Worm (Caenorhabditis elegans) whole organism, dauer: ENCODE results near the gene gcy-37.

Experiments used
- unc-62 ChIP-seq: sonication (generic microtip); optimal IDR thresholded peaks from 2 replicates; lab custom pipeline; 2017; ENCODE audit warnings: missing biosample characterization, missing genetic modification reagents, missing genetic modification characterization

The gcy-37 gene

DNA sequence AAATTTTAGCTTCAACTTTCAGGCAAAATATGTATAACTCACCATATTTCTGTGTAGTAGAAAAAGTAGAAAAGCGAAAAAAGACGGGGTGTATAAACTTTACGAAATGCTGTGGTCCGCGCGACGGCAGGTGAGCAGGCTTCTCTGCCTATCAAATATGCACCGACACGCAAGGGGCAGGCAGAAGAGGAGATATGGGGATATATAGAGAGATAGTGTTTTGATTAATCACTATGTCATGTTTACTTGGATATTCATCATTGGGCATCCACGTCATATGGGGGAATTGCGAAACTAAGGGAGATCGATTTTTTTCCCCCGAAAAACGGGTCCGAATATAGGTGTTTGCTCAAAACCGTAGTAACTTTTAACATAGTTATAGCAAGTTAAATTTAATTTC, at the start of gene gcy-37:
Gene gcy-37 (minus strand): TSS at position 101 of the 400 bp plus-strand sequence.
- TF ChIP-seq unc-62 (GFP tag; lab: Kevin White, UChicago) = no peak

DNA sequence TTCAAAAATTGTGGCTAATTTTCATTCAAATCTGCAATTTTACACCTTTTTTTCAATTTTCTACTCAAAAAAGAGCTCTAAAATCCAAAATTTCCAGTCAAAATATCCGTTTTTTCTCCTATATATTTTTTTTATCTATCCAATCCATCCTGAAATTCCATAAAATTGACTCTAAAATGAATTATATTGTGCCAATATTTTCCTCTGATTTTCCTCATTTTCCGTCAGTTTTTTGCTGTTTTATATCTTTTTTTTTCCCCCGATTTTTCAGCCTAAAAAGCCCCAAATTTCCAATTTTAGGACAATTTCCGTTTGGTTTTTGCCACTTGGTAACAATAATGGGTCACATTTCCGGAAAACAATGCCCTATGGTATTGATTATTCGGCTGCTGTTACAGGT, 39.8 kb upstream of the gcy-37 start, which contains the start of gene Y71G10AR.4:
Gene Y71G10AR.4 (plus strand): TSS at position 301 of the 400 bp plus-strand sequence.
- TF ChIP-seq unc-62 (GFP tag; lab: Kevin White, UChicago) = no peak

DNA sequence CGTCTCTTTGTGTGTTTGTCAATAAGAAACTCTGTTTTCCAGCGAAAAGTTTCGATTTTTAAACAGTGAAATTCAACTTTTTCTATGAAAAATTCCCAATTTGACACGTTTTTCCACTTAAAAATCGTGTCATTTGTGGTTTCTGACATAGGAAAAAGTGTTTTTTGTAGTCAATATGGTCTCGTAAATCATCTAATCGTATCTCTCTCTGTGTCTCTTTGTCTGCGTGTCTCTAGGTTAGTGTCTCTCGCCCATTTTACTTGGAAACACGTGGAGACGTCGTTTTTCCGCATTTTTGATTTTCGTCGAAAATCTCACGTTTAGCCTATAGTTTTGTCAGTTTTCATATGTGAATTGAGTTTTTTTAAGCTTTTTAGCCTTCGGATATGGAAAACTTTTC, 36.6 kb upstream of the gcy-37 start:
- TF ChIP-seq unc-62 (GFP tag; lab: Kevin White, UChicago) = no peak

DNA sequence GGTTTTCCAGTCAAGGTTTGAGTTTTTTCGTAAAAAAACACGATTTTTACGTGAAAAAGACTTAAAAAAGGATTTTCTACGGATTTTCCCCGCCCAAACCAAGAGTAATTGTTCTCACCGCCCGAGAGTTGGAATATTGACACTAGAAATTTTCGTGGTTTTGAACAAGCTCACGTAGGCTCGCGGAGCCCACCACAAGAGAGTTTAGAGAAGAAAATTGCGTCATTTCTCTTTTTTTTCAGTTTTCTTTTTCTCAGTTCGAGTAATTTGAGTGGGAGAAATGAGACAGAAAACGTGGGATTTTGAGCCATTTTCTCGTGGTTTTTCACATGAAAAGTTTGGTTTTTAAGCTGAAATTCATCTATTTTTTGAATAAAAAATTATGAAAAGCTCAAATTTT, 34.6 kb upstream of the gcy-37 start:
- TF ChIP-seq unc-62 (GFP tag; lab: Kevin White, UChicago) = no peak

DNA sequence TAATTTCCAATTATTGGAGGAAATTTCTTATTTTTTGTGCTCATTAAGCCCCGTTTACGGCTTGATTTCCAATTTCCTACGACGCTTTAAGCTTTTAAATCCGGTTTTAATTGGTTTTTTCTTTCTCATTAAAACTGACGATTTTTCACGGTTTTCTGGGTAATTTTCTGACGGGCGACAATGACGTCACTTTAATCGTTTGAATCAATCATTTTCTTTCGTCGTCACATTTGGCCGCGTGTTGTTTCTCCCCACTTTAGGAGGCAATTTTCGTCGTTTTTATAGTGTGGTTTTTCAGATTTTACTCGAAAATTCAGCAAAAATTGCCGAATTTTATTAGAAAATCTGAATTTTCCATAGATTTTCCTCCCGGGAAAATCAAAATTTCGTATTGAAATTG, 34.1 kb upstream of the gcy-37 start:
- no peak for TF ChIP-seq unc-62 (GFP tag; lab: Kevin White, UChicago)

DNA sequence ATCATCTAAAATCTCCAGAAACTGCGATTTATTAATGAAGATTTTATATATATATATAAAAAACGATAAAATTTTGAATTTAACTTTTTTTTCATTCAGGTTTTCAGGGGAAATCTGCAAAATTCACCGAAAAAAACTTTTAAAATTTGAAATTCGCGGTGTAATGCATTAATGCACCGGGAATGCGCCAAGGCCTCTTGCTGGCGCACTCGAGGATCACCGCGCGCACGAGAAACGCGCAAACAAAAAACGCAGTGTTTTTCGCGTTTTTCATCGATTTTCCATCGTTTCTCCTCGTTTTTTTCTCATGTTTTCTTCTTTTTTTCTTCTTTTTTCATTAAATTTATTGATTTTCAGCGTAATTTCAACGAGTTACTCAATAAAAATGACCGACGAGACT, 18.6 kb upstream of the gcy-37 start, which contains the start of gene hrpu-2:
Gene hrpu-2 (plus strand): TSS at position 352 of the 400 bp plus-strand sequence.
- TF ChIP-seq unc-62 (GFP tag; lab: Kevin White, UChicago) = no peak

DNA sequence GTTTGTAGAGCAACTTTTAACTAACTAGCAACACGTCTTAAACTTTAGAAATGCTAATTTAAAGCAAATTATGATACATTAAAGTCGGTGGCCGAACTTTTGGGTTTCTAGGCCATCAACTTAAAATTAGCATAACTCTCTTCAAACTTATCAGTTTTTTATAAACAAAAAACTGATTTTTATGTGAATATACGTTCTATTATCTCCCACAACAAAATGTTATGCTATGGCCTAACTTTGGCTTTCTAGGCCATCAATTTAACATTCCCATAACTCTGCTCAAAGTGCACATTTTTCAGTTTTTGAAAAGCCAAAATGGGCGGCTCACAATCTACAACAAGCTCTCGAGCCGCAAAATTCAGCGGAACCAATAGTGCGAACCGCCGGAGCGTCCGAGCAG, 16.3 kb upstream of the gcy-37 start, which contains the start of gene C54E4.1:
Gene C54E4.1 (plus strand): TSS at position 301 of the 400 bp plus-strand sequence.
- TF ChIP-seq unc-62 (GFP tag; lab: Kevin White, UChicago) = no peak

DNA sequence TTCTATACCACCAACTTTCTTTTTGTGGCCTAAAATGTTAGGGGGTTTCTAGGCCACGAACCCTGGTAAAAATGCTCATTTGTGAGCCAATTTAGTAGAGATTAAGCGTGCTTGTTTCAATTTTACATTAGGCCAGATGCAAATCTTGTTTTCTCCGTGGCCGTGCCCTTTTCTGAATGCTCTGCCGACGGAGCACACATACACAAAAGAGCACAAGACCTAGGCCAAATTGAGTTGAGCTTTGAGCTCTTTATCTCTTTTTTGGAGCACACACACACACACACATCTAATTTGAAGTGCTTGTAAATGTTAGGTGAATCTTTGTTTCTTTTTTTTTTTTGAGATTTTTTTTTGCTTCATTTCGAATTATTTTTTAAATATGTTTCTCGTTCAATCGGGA, 13.9 kb upstream of the gcy-37 start:
- no peak for TF ChIP-seq unc-62 (GFP tag; lab: Kevin White, UChicago)

DNA sequence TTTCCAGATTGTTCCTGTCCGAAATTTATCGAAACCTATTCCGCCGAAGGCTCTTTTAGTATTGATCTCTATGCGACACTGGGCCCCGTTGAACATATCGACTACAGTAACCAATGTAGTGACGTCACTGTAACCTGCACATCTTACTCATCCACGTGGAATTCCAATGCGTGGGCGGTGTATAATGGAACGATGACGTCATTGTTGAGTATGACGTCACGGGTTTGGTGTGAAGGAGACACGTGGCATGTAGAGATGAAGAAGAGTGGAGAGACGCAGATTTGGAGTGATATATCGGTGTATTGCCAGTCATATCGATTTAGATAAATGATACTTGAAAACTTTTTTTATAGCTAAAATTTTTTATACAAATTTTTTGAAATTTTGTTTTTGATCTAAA, 11.4 kb upstream of the gcy-37 start:
- no peak for TF ChIP-seq unc-62 (GFP tag; lab: Kevin White, UChicago)

DNA sequence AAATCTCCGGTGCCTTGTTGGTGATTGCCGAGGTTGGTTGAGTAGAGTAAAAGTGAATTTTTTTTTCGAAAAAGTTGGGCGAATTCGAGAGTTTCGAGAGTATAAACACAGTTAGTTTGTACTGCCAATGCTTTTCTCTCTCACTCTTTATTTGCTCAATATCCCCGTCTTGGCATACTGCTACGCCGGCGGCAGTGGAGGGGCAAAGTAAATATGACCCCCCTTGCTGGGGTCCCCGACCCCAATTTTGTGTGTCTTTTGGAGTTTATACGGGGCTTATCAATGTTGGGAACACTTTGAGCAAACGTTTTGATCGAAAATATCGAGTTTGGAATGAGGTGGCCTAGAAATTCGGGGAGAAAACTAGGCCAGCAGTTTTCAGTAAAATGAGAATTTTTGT, 9.5 kb upstream of the gcy-37 start, which contains the start of gene C54E4.4:
Gene C54E4.4 (minus strand): TSS at position 101 of the 400 bp plus-strand sequence.
- no peak for TF ChIP-seq unc-62 (GFP tag; lab: Kevin White, UChicago)

DNA sequence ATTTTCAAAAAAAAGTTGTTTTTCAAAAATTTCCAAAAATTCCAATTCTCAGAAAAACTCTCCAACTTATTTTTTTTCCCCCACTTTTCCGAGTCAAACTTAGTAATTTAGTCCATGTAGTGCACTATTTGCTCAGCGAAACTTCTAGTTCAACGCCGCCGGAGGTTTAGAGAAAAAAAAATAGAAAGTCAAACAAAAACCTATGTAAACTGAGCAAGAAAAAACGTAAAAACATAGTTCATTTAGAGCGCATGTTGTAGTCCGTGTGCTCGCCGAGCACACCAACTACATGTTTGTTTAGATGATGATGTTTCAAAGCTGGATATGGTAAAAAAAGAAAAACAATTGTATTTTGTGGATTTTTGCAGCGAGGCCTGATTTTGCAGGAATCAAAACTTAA, 3.3 kb upstream of the gcy-37 start:
- no peak for TF ChIP-seq unc-62 (GFP tag; lab: Kevin White, UChicago)

DNA sequence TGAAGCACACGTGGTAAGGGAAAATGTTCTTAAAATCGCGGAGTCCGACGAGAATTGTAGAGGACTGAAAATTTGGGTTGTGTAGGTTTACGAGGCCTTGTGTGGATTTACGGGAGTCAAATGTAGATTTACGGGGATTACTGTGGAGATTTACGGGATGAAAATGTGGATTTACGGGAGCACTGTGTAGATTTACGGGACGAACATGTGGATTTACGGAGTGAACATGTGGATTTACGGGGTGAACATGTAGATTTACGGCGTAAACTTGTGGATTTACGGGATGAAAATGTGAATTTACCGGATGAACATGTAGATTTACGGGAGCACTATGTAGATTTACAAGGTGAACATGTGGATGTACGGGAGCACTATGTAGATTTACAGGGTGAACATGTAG, 2.7 kb downstream of the gcy-37 start:
- no peak for TF ChIP-seq unc-62 (GFP tag; lab: Kevin White, UChicago)

DNA sequence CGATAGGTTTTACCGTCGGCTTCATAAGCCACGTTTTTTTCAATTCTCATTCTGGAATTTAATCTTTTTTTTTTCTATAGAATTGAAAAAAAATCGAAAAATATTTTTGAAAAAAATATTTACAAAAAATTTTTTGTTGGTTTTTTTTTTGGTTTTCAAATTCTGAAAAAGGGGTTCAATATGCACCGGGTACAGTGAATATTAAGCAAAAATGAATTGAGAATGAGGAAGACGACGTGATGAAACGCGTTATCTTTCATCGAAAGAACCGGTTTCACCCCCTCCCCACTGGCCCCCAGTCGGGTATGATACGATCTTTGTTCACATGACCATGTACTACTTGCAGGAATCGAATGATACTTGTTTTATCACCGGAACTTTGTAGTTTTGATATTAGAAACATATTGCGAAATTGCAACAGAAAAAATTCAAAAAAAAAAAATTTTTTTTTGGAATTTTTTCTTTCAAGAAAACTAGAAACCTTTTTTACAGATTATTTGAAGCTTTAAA, 9.7 kb downstream of the gcy-37 start, which contains the start of gene C54E4.5:
Gene C54E4.5 (minus strand): TSS at position 51 of the 510 bp plus-strand sequence.
- TF ChIP-seq unc-62 (GFP tag; lab: Kevin White, UChicago) = no peak

DNA sequence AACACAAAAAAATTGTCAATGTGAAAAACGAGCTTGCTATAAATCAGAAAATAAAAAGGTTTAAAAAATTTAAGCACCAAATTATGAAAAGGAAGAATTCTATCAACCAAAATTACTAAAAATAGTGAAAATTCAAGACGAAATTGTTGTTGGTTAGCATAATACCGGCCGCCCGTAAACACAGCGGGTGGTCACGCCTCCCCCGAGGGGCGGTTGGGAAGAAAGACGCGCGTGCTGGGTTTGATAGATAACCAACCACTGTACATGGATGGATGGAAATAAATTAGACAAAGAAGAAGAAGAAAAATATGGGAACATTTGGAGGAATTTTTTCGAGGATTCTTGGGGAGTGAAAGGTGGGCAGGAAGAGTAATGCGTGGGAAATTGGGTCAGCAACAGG, 16.6 kb downstream of the gcy-37 start:
- TF ChIP-seq unc-62 (GFP tag; lab: Kevin White, UChicago) = no peak

DNA sequence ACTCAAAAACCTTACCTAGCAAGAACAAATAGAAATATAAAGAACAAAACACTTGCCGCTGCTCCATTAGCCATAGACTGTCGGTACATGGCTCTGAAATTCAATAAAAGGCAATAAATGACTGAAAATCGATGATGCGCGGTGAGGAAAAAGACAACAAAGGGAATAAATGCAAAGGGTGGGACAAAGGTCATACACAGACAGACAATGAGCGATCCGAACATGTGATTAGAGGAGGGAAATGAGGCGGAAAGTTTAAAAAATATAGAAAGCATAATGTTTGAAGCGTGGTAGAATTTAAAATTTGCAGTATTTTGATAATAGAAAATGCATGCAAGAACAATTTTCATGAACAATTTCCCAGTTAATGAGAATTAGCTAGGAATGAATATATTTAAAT, 18.4 kb downstream of the gcy-37 start, which contains the start of gene C54E4.12:
Gene C54E4.12 (minus strand): TSS at position 101 of the 400 bp plus-strand sequence.
- TF ChIP-seq unc-62 (GFP tag; lab: Kevin White, UChicago) = no peak

DNA sequence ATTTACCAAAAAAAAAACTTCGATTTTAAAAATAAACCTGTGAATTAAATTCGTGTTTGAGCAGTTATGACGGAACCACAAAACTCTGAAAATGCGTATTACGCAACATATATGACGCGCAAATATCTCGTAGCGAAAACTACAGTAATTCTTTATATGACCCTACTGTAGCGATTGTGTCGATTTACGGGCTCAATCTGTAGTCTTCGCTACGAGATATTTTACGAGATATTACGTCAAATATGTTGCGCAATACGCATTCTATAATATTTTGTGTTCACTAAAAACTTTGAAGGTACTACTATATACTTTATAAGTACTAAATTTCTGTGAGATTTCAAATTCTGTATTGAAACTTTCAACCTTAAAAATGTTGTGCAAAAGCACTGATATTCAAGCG, 21.5 kb downstream of the gcy-37 start:
- TF ChIP-seq unc-62 (GFP tag; lab: Kevin White, UChicago) = no peak

DNA sequence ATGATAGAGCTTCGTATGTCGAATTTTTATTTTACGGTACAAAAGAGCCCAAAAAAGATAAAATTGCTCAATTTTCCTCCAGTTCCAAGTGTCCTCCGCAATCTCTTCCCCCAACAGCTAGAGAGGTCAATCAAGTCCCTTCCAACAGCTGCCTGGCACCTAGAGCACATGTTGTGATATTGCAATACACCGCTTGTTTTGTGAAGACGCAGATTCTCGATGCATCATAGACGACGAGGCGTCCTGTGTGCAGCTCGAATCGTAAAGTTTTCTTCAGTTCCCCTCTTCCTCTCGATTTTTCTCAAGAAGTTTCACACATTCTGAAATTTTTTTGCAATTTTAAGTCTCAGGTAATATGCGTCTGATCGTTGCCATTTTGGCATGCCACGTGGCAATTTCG, 22.4 kb downstream of the gcy-37 start, which contains the start of gene test-1:
Gene test-1 (plus strand): TSS at position 345 of the 400 bp plus-strand sequence.
- TF ChIP-seq unc-62 (GFP tag; lab: Kevin White, UChicago) = no peak
